Fruit fly (Drosophila melanogaster) S2 (cell line): ENCODE results near the gene CG2310.

Experiments
- CG8478 ChIP-seq: fragments of >200 bp; optimal IDR thresholded peaks from 2 replicates; lab custom pipeline; 2018
- CTCF ChIP-seq, 2 experiments: fragments of >200 bp; optimal IDR thresholded peaks; 2 replicates each; lab custom pipeline; 2018

DNA sequence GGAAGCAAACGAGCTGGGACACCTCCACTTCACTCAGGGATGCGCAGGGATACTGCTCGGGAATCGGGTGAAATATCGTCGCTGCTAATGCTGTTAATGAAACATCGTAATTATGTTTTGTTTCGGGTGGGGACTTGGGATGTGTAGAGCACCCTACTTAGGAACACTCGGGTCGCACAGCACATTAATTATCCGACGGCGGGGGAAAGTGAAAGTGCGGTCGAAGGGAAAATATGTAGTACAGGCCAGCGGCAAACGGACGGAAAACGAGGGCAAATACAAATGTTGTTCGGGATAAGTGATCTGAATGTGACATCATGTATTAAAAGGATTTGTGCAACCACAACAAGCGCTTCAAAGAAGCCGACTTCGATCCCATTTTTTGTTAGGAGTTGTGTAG is 18.2 kb upstream of the CG2310 start:
- TF ChIP-seq CTCF (optimal IDR thresholded peaks at IDR 0.05; lab: Kevin White, UChicago) (no peak), CG8478 (lab: Kevin White, UChicago) (no peak)
